Fruit fly (Drosophila melanogaster): Measurements from ENCODE around the gene CG14985.

The CG14985 gene

DNA sequence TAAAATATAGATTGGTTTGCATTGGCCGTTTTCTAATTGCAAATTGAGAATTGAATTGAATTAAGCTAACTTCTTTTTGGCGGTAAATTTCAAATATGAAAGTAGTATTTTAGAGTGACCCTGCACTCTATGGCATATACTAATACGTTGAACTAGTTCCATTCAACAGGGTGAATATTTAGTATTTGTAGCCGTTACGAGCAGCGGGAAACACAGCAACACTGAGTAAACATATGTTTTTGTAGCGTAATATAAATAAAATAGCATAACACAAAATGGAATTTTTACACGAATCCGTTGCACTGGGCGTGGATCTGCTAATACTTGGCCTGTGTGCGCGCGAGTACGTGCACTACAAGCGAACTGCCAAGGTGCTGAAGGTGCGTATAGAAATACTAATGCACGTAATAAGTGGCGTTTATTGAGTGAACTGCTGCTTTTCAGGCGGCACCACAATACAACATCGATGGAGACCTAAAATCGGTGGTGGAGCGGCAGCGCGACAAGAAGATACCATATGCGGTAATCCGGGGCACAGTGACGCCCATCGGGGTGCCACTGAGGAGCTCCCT, 18.1 kb downstream of the CG14985 start, which contains the start of gene Mul1:
Mul1 (plus strand) TSS at position 198 of the 572 bp plus-strand sequence.
- TF ChIP-seq gem (tag; optimal IDR thresholded peaks at IDR 0.05) (no peak), Opbp (GFP tag; IDR thresholded peaks at IDR 0.05; ENCODE audit: partially characterized antibody) (0 out of 3 replicates have a peak, but pooled peaks have one; percentile 33), CG4282 (GFP tag; optimal IDR thresholded peaks at IDR 0.05) (no peak), zfh2 (GFP tag; optimal IDR thresholded peaks at IDR 0.05) (no peak), CG12155 (GFP tag; optimal IDR thresholded peaks at IDR 0.05) (no peak), sd (tag; optimal IDR thresholded peaks at IDR 0.05) (peak; percentile 10), Dll (GFP tag; IDR thresholded peaks at IDR 0.05; ENCODE audit: partially characterized antibody) (no peak), Mrtf (GFP tag; IDR thresholded peaks at IDR 0.05) (no peak), CG5245 (GFP tag; optimal IDR thresholded peaks at IDR 0.05) (no peak), CG17186 (GFP tag; optimal IDR thresholded peaks at IDR 0.05) (peak; percentile 24), wek (GFP tag; optimal IDR thresholded peaks at IDR 0.05) (no peak), CG9437 (GFP tag; optimal IDR thresholded peaks at IDR 0.05) (peak; percentile 88), psq (GFP tag; optimal IDR thresholded peaks at IDR 0.05) (no peak), Sry-δ (GFP tag; optimal IDR thresholded peaks at IDR 0.05) (peak; percentile 6), E2f2 (GFP tag; IDR thresholded peaks at IDR 0.05) (peak; percentile 93), dmrt99B (tag; optimal IDR thresholded peaks at IDR 0.05) (no peak), Deaf1 (tag; optimal IDR thresholded peaks at IDR 0.05) (no peak), gcm2 (GFP tag; optimal IDR thresholded peaks at IDR 0.05) (no peak), Ets65A (GFP tag) (no peak), CG7745 (tag; optimal IDR thresholded peaks at IDR 0.05) (no peak), ind (GFP tag; optimal IDR thresholded peaks at IDR 0.05) (no peak), CG8290 (GFP tag; optimal IDR thresholded peaks at IDR 0.05) (no peak), CG8290 (tag; optimal IDR thresholded peaks at IDR 0.05) (peak in 1 of 2 experiments; percentile 45), CoRest (tag; optimal IDR thresholded peaks at IDR 0.05) (peak; percentile 11), B-H1 (GFP tag; IDR thresholded peaks at IDR 0.05) (no peak), pita (GFP tag; optimal IDR thresholded peaks at IDR 0.05) (no peak), HLH4C (GFP tag; IDR thresholded peaks at IDR 0.05; ENCODE audit: partially characterized antibody) (0 out of 3 replicates have a peak, but pooled peaks have one; percentile 26), fu2 (GFP tag; optimal IDR thresholded peaks at IDR 0.05) (no peak), peb (GFP tag; IDR thresholded peaks at IDR 0.05) (no peak), CG7372 (GFP tag; IDR thresholded peaks at IDR 0.05) (no peak), tll (GFP tag; optimal IDR thresholded peaks at IDR 0.05) (no peak), trem (tag; optimal IDR thresholded peaks at IDR 0.05) (peak; percentile 43), CG14965 (GFP tag; optimal IDR thresholded peaks at IDR 0.05; ENCODE audit: borderline replicate concordance) (no peak), H2.0 (GFP tag; IDR thresholded peaks at IDR 0.05) (no peak), stwl (tag; optimal IDR thresholded peaks at IDR 0.05) (peak; percentile 86), h (optimal IDR thresholded peaks at IDR 0.05) (no peak), Hey (tag; optimal IDR thresholded peaks at IDR 0.05) (no peak), pfk (GFP tag; optimal IDR thresholded peaks at IDR 0.05) (no peak), ERR (GFP tag; optimal IDR thresholded peaks at IDR 0.05) (no peak), CG34422 (GFP tag; IDR thresholded peaks at IDR 0.05) (no peak), tup (GFP tag; optimal IDR thresholded peaks at IDR 0.05) (no peak), Fer3 (tag; optimal IDR thresholded peaks at IDR 0.05) (no peak), dati (GFP tag; IDR thresholded peaks at IDR 0.05) (no peak), CG1603 (tag; optimal IDR thresholded peaks at IDR 0.05) (no peak), CG43689 (GFP tag; IDR thresholded peaks at IDR 0.05) (no peak), CG42726 (GFP tag; IDR thresholded peaks at IDR 0.05; ENCODE audit: partially characterized antibody) (no peak), CG13123 (GFP tag; optimal IDR thresholded peaks at IDR 0.05) (no peak), MESR4 (GFP tag; optimal IDR thresholded peaks at IDR 0.05) (peak; percentile 54), ara (GFP tag; IDR thresholded peaks at IDR 0.05) (no peak), CG13287 (GFP tag; IDR thresholded peaks at IDR 0.05; ENCODE audit: partially characterized antibody) (peak; percentile 54; the same call in 1 of the 2 replicates), CG2712 (tag; optimal IDR thresholded peaks at IDR 0.05) (no peak)

Measured in whole organism, embryonic.